Worm (Caenorhabditis elegans) whole organism, L4 larva: ENCODE data around the gene H12D21.6.

ENCODE experiments used
- ceh-44 ChIP-seq: fragments of 200-800 bp; sonication (Bioruptor generic); IDR thresholded peaks from 2 replicates; pipeline ENCODE4 v1.3.6; 2022; ENCODE audit warnings: missing genetic modification reagents, missing genetic modification characterization, missing compliant biosample characterization
- egl-27 ChIP-seq: sonication (generic microtip); optimal IDR thresholded peaks from 3 replicates; lab custom pipeline; 2017; ENCODE audit warnings: missing biosample characterization, missing genetic modification reagents, missing genetic modification characterization
- lir-3 ChIP-seq: sonication (generic microtip); optimal IDR thresholded peaks from 2 replicates; lab custom pipeline; 2016; ENCODE audit warnings: mild to moderate bottlenecking, missing genetic modification characterization, missing compliant biosample characterization
- lsy-2 ChIP-seq, 2 experiments: fragments of 150-350 bp in 1 of 2; sonication (generic microtip) in 1 of 2; optimal IDR thresholded peaks; 2 replicates each; lab custom pipeline; 2014 to 2017; ENCODE audit warnings: missing biosample characterization in 2 of 2, missing genetic modification characterization in 2 of 2
- pha-4 ChIP-seq, 2 experiments: fragments of 150-350 bp in 1 of 2; fragments of 200-800 bp in 1 of 2; sonication (Bioruptor generic) in 1 of 2; IDR thresholded peaks in 1 of 2; optimal IDR thresholded peaks in 1 of 2; 2 replicates each; pipeline versions ENCODE4 v1.3.6 to Lab custom; 2014 to 2022; ENCODE audit warnings: missing genetic modification characterization in 2 of 2, missing genetic modification reagents in 2 of 2, missing biosample characterization in 1 of 2, missing compliant biosample characterization in 1 of 2
- saeg-2 ChIP-seq: fragments of 200-800 bp; sonication (Bioruptor generic); IDR thresholded peaks from 2 replicates; pipeline ENCODE4 v1.3.6; 2022; ENCODE audit warnings: missing genetic modification reagents, missing genetic modification characterization, missing compliant biosample characterization
- tag-97 ChIP-seq: fragments of 200-800 bp; sonication (Bioruptor generic); IDR thresholded peaks from 2 replicates; pipeline ENCODE4 v1.3.6; 2022; ENCODE audit warnings: missing genetic modification characterization, missing compliant biosample characterization
- ztf-11 ChIP-seq: fragments of 150-350 bp; optimal IDR thresholded peaks from 2 replicates; lab custom pipeline; 2014; ENCODE audit warnings: missing biosample characterization, missing genetic modification characterization

- TF ChIP-seq saeg-2 (no peak), lir-3 (tag; lab: Kevin White, UChicago) (no peak), lsy-2 (tag; optimal IDR thresholded peaks at IDR 0.05; lab: Kevin White, UChicago) (no peak), egl-27 (tag; lab: Kevin White, UChicago) (no peak), ztf-11 (tag; lab: Kevin White, UChicago) (no peak), pha-4 (GFP tag; IDR thresholded peaks at IDR 0.05; lab: Robert Waterston, UW) (no peak), pha-4 (tag; optimal IDR thresholded peaks at IDR 0.05; lab: Kevin White, UChicago) (no peak), tag-97 (GFP tag; lab: Robert Waterston, UW) (no peak), ceh-44 (GFP tag; lab: Robert Waterston, UW) (no peak)
Measured at ce11 chrV:14909331-14909835, 11.8 kb upstream of the H12D21.6 start, which contains the start of gene H12D21.9.
